Fruit fly (Drosophila melanogaster) whole organism, prepupa: ENCODE results near the gene Sf3b1.

ENCODE experiments used
- Blimp-1 ChIP-seq: fragments of 200-800 bp; sonication (Bioruptor generic); optimal IDR thresholded peaks from 3 replicates; lab custom pipeline; 2017; ENCODE audit warnings: missing biosample characterization, missing genetic modification characterization, mild to moderate bottlenecking, moderate library complexity, missing genetic modification reagents
- CG10631 ChIP-seq: fragments of 200-800 bp; sonication (Bioruptor generic); optimal IDR thresholded peaks from 2 replicates; lab custom pipeline; 2016; ENCODE audit warnings: missing biosample characterization, missing genetic modification characterization
- CG10669 ChIP-seq: fragments of 200-800 bp; sonication (Bioruptor generic); optimal IDR thresholded peaks from 3 replicates; lab custom pipeline; 2018; ENCODE audit warnings: missing biosample characterization, mild to moderate bottlenecking, missing genetic modification characterization, moderate library complexity
- CG11294 ChIP-seq: fragments of 200-800 bp; sonication (Bioruptor generic); IDR thresholded peaks from 2 replicates; pipeline ENCODE4 v1.3.6; 2022; ENCODE audit warnings: missing biosample characterization, missing genetic modification characterization
- CG11762 ChIP-seq: fragments of 200-800 bp; sonication (Bioruptor generic); optimal IDR thresholded peaks from 3 replicates; lab custom pipeline; 2016; ENCODE audit warnings: missing biosample characterization, missing genetic modification characterization; ENCODE audit not compliant: insufficient read depth
- CG15336 ChIP-seq: fragments of 200-800 bp; sonication (Bioruptor generic); IDR thresholded peaks from 2 replicates; pipeline ENCODE4 v1.3.6; 2022; ENCODE audit warnings: missing biosample characterization, missing genetic modification characterization
- CG16779 ChIP-seq: fragments of 200-800 bp; sonication (Bioruptor generic); optimal IDR thresholded peaks from 3 replicates; lab custom pipeline; 2017; ENCODE audit warnings: missing biosample characterization, mild to moderate bottlenecking, missing genetic modification characterization
- CG31627 ChIP-seq: fragments of 200-800 bp; sonication (Bioruptor generic); optimal IDR thresholded peaks from 3 replicates; lab custom pipeline; 2016; ENCODE audit warnings: missing biosample characterization, missing genetic modification characterization
- CG32006 ChIP-seq: fragments of 200-800 bp; sonication (Bioruptor generic); optimal IDR thresholded peaks from 3 replicates; lab custom pipeline; 2017; ENCODE audit warnings: missing biosample characterization, mild to moderate bottlenecking, missing genetic modification characterization
- CG3919 ChIP-seq: fragments of 200-800 bp; sonication (Bioruptor generic); optimal IDR thresholded peaks from 3 replicates; lab custom pipeline; 2016; ENCODE audit warnings: missing biosample characterization, missing genetic modification characterization
- CG4318 ChIP-seq: fragments of 200-800 bp; sonication (Bioruptor generic); optimal IDR thresholded peaks from 3 replicates; lab custom pipeline; 2017; ENCODE audit warnings: missing biosample characterization, mild to moderate bottlenecking, missing genetic modification characterization
- CG6163 ChIP-seq: fragments of 200-800 bp; sonication (Bioruptor generic); IDR thresholded peaks from 3 replicates; pipeline ENCODE4 v1.3.6; 2022; ENCODE audit warnings: missing biosample characterization, missing genetic modification characterization
- CG6276 ChIP-seq: fragments of 200-800 bp; sonication (Bioruptor generic); optimal IDR thresholded peaks from 2 replicates; lab custom pipeline; 2017; ENCODE audit warnings: missing biosample characterization, mild to moderate bottlenecking, missing genetic modification characterization
- CG6792 ChIP-seq: fragments of 200-800 bp; sonication (Bioruptor generic); optimal IDR thresholded peaks from 3 replicates; lab custom pipeline; 2016; ENCODE audit warnings: missing biosample characterization, missing genetic modification characterization
- CG6808 ChIP-seq: fragments of 200-800 bp; sonication (Bioruptor generic); optimal IDR thresholded peaks from 3 replicates; lab custom pipeline; 2017; ENCODE audit warnings: missing biosample characterization, missing genetic modification characterization, mild to moderate bottlenecking, moderate library complexity, missing genetic modification reagents
- CG7368 ChIP-seq: fragments of 200-800 bp; sonication (Bioruptor generic); optimal IDR thresholded peaks from 3 replicates; lab custom pipeline; 2016; ENCODE audit warnings: missing biosample characterization, missing genetic modification characterization
- CG8119 ChIP-seq: fragments of 200-800 bp; sonication (Bioruptor generic); IDR thresholded peaks from 3 replicates; pipeline ENCODE4 v1.3.6; 2022; ENCODE audit warnings: missing biosample characterization, missing genetic modification characterization
- CG8319 ChIP-seq: fragments of 200-800 bp; sonication (Bioruptor generic); optimal IDR thresholded peaks from 3 replicates; lab custom pipeline; 2016; ENCODE audit warnings: missing biosample characterization, missing genetic modification characterization
- CG8632 ChIP-seq: fragments of 200-800 bp; sonication (Bioruptor generic); optimal IDR thresholded peaks from 3 replicates; lab custom pipeline; 2016; ENCODE audit warnings: missing biosample characterization, missing genetic modification characterization
- CG9139 ChIP-seq: fragments of 200-800 bp; sonication (Bioruptor generic); optimal IDR thresholded peaks from 3 replicates; lab custom pipeline; 2017; ENCODE audit warnings: missing biosample characterization, mild to moderate bottlenecking, missing genetic modification characterization
- Eip78C ChIP-seq: fragments of 200-800 bp; sonication (Bioruptor generic); peaks from one replicate; lab custom pipeline; 2016; ENCODE audit warnings: missing biosample characterization, missing genetic modification characterization
- Eip93F ChIP-seq: fragments of 200-800 bp; sonication (Bioruptor generic); optimal IDR thresholded peaks from 2 replicates; lab custom pipeline; 2016; ENCODE audit warnings: missing biosample characterization, mild to moderate bottlenecking, missing genetic modification characterization
- Ets21C ChIP-seq: fragments of 200-800 bp; sonication (Bioruptor generic); optimal IDR thresholded peaks from 3 replicates; lab custom pipeline; 2016; ENCODE audit warnings: missing biosample characterization, missing genetic modification characterization
- Gug ChIP-seq: fragments of 200-800 bp; sonication (Bioruptor generic); IDR thresholded peaks from 2 replicates; pipeline ENCODE4 v1.3.6; 2022; ENCODE audit warnings: missing biosample characterization, missing genetic modification characterization
- Hr38 ChIP-seq: sonication (Bioruptor generic); optimal IDR thresholded peaks from 2 replicates; lab custom pipeline; 2016; ENCODE audit warnings: missing biosample characterization, missing genetic modification characterization
- Hr39 ChIP-seq: fragments of 200-800 bp; sonication (Bioruptor generic); optimal IDR thresholded peaks from 2 replicates; lab custom pipeline; 2016; ENCODE audit warnings: missing biosample characterization, missing genetic modification characterization
- Hr4 ChIP-seq: fragments of 200-800 bp; sonication (Bioruptor generic); optimal IDR thresholded peaks from 3 replicates; lab custom pipeline; 2016; ENCODE audit warnings: missing biosample characterization, missing genetic modification characterization
- Lpt ChIP-seq: fragments of 200-800 bp; sonication (Bioruptor generic); optimal IDR thresholded peaks from 3 replicates; lab custom pipeline; 2016; ENCODE audit warnings: missing biosample characterization, missing genetic modification characterization
- Met ChIP-seq: fragments of 200-800 bp; sonication (Bioruptor generic); optimal IDR thresholded peaks from 3 replicates; lab custom pipeline; 2016; ENCODE audit warnings: missing biosample characterization, missing genetic modification characterization
- OdsH ChIP-seq: fragments of 200-800 bp; sonication (Bioruptor generic); optimal IDR thresholded peaks from 3 replicates; lab custom pipeline; 2016; ENCODE audit warnings: missing biosample characterization, missing genetic modification characterization
- Smox ChIP-seq: fragments of 200-800 bp; sonication (Bioruptor generic); optimal IDR thresholded peaks from 3 replicates; lab custom pipeline; 2016; ENCODE audit warnings: missing biosample characterization, missing genetic modification characterization
- Sox102F ChIP-seq: fragments of 200-800 bp; sonication (Bioruptor generic); optimal IDR thresholded peaks from 2 replicates; lab custom pipeline; 2016; ENCODE audit warnings: missing biosample characterization, mild to moderate bottlenecking, missing genetic modification characterization
- Sox14 ChIP-seq: fragments of 200-800 bp; sonication (Bioruptor generic); optimal IDR thresholded peaks from 3 replicates; lab custom pipeline; 2016; ENCODE audit warnings: missing biosample characterization, missing genetic modification characterization
- achi ChIP-seq: fragments of 200-800 bp; sonication (Bioruptor generic); optimal IDR thresholded peaks from 3 replicates; lab custom pipeline; 2016; ENCODE audit warnings: missing biosample characterization, missing genetic modification characterization
- acj6 ChIP-seq: fragments of 200-800 bp; sonication (Bioruptor generic); optimal IDR thresholded peaks from 3 replicates; lab custom pipeline; 2016; ENCODE audit warnings: missing biosample characterization, missing genetic modification characterization
- cyc ChIP-seq: fragments of 200-800 bp; sonication (Bioruptor generic); optimal IDR thresholded peaks from 3 replicates; lab custom pipeline; 2016; ENCODE audit warnings: missing biosample characterization, missing genetic modification characterization
- dac ChIP-seq: fragments of 200-800 bp; sonication (Bioruptor generic); optimal IDR thresholded peaks from 2 replicates; lab custom pipeline; 2017; ENCODE audit warnings: missing biosample characterization, mild to moderate bottlenecking, missing genetic modification characterization
- dsx ChIP-seq: fragments of 200-800 bp; optimal IDR thresholded peaks from 3 replicates; lab custom pipeline; 2019; ENCODE audit warnings: missing biosample characterization, mild to moderate bottlenecking, missing genetic modification characterization, moderate library complexity; ENCODE audit not compliant: poor library complexity, severe bottlenecking
- eg ChIP-seq: fragments of 200-800 bp; sonication (Bioruptor generic); IDR thresholded peaks from 3 replicates; pipeline ENCODE4 v1.3.6; 2022; ENCODE audit warnings: missing biosample characterization, missing genetic modification characterization
- esn ChIP-seq: fragments of 200-800 bp; sonication (Bioruptor generic); optimal IDR thresholded peaks from 2 replicates; lab custom pipeline; 2016; ENCODE audit warnings: missing biosample characterization, mild to moderate bottlenecking, missing genetic modification characterization, moderate library complexity
- fd59A ChIP-seq: fragments of 200-800 bp; sonication (Bioruptor generic); optimal IDR thresholded peaks from 2 replicates; lab custom pipeline; 2017; ENCODE audit warnings: missing biosample characterization, mild to moderate bottlenecking, missing genetic modification characterization, missing genetic modification reagents
- fd85E ChIP-seq: fragments of 200-800 bp; sonication (Bioruptor generic); optimal IDR thresholded peaks from 3 replicates; lab custom pipeline; 2016; ENCODE audit warnings: missing biosample characterization, missing genetic modification characterization
- lz ChIP-seq: fragments of 200-800 bp; sonication (Bioruptor generic); optimal IDR thresholded peaks from 3 replicates; lab custom pipeline; 2016; ENCODE audit warnings: missing biosample characterization, missing genetic modification characterization
- net ChIP-seq: fragments of 200-800 bp; sonication (Bioruptor generic); optimal IDR thresholded peaks from 3 replicates; lab custom pipeline; 2016; ENCODE audit warnings: missing biosample characterization, missing genetic modification characterization
- pdm3 ChIP-seq: fragments of 200-800 bp; sonication (Bioruptor generic); optimal IDR thresholded peaks from 3 replicates; lab custom pipeline; 2016; ENCODE audit warnings: missing biosample characterization, missing genetic modification characterization
- salr ChIP-seq, 2 experiments: fragments of 200-800 bp; sonication (Bioruptor generic); optimal IDR thresholded peaks; 3 replicates each; lab custom pipeline; 2016 to 2018; ENCODE audit warnings: missing biosample characterization in 2 of 2, missing genetic modification characterization in 2 of 2, mild to moderate bottlenecking in 1 of 2
- spab ChIP-seq: fragments of 200-800 bp; sonication (Bioruptor generic); optimal IDR thresholded peaks from 2 replicates; lab custom pipeline; 2017; ENCODE audit warnings: missing biosample characterization, mild to moderate bottlenecking, missing genetic modification characterization, missing genetic modification reagents
- ss ChIP-seq, 2 experiments: fragments of 200-800 bp; sonication (Bioruptor generic); optimal IDR thresholded peaks; 2 replicates in 1 of 2; 3 replicates in 1 of 2; lab custom pipeline; 2017 to 2018; ENCODE audit warnings: mild to moderate bottlenecking in 2 of 2, missing biosample characterization in 2 of 2, missing genetic modification characterization in 2 of 2, moderate library complexity in 1 of 2
- svp ChIP-seq: fragments of 200-800 bp; sonication (Bioruptor generic); peaks from one replicate; lab custom pipeline; 2016; ENCODE audit warnings: missing biosample characterization, missing genetic modification characterization

The Sf3b1 gene

dm6 chr2L:604060-604459 lies 35.9 kb downstream of the Sf3b1 start:
- TF ChIP-seq CG6276 (GFP tag; lab: Kevin White, UChicago) (peak; percentile 78), Ets21C (no peak), esn (GFP tag; lab: Kevin White, UChicago) (peak; percentile 9), CG4318 (GFP tag; lab: Kevin White, UChicago) (peak; percentile 56), acj6 (GFP tag; lab: Kevin White, UChicago) (no peak), Eip78C (GFP tag; lab: Kevin White, UChicago) (peak; percentile 75), CG3919 (GFP tag; lab: Kevin White, UChicago) (peak; percentile 32), Hr39 (GFP tag; lab: Kevin White, UChicago) (peak; percentile 23), Hr4 (peak; percentile 82), dac (GFP tag; lab: Kevin White, UChicago) (peak; percentile 57), CG10631 (GFP tag; lab: Kevin White, UChicago) (peak; percentile 29), OdsH (GFP tag; lab: Kevin White, UChicago) (peak; percentile 49), Lpt (GFP tag; lab: Kevin White, UChicago) (peak; percentile 46), CG16779 (tag; lab: Kevin White, UChicago) (no peak), CG7368 (GFP tag; lab: Kevin White, UChicago) (no peak), Blimp-1 (no peak), CG11762 (GFP tag; lab: Kevin White, UChicago) (peak; percentile 16), CG8119 (GFP tag; lab: Robert Waterston, UW) (peak; percentile 79), net (GFP tag; lab: Kevin White, UChicago) (peak; percentile 42), spab (GFP tag; lab: Kevin White, UChicago) (no peak), Met (GFP tag; lab: Kevin White, UChicago) (peak; percentile 11), Gug (GFP tag; lab: Robert Waterston, UW) (peak; percentile 74), CG6163 (peak; percentile 74), Smox (GFP tag; lab: Kevin White, UChicago) (no peak), lz (GFP tag; lab: Kevin White, UChicago) (no peak), pdm3 (GFP tag; lab: Kevin White, UChicago) (peak; percentile 37), CG10669 (GFP tag; lab: Kevin White, UChicago) (peak; percentile 47), svp (GFP tag; lab: Kevin White, UChicago) (peak; percentile 66), CG15336 (peak; percentile 75), achi (GFP tag; lab: Kevin White, UChicago) (peak; percentile 38), eg (GFP tag; lab: Robert Waterston, UW) (peak; percentile 88), CG32006 (peak; percentile 81), Sox14 (GFP tag; lab: Kevin White, UChicago) (peak; percentile 23), CG6808 (no peak), CG11294 (GFP tag; lab: Robert Waterston, UW) (peak; percentile 73), Sox102F (GFP tag; lab: Kevin White, UChicago) (no peak), salr (GFP tag; optimal IDR thresholded peaks at IDR 0.05; lab: Kevin White, UChicago) (peak in 1 of 2 experiments; percentile 21), fd85E (GFP tag; lab: Kevin White, UChicago) (no peak), CG31627 (GFP tag; lab: Kevin White, UChicago) (no peak)
- TF ChIP-seq, all 60 proteins: peak for 27

DNA sequence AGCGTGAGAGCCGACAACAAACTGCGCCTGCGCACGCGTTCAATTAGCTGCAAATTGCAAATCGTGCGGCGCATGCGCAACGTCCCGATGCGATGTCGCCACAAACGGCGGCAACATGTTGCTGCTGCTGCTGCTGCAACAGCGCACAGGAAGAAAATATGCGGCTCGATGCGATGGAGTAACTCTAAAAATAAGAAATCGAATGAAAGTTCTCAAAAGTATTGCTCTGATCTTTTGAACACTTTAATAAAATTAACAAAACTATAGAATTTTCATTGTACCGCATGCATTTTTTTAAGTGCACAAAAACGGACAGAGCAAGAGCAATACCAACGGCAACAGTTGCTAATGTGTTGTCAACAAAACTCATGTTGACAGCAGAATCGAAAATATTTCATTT lies 38.0 kb downstream of the Sf3b1 start:
- peak; percentile 84 for TF ChIP-seq Sox14 (GFP tag; lab: Kevin White, UChicago)
- peak; percentile 52 for TF ChIP-seq CG8319 (GFP tag; lab: Kevin White, UChicago)
- TF ChIP-seq CG10631 (GFP tag; lab: Kevin White, UChicago): peak; percentile 71
- peak; percentile 84 for TF ChIP-seq pdm3 (GFP tag; lab: Kevin White, UChicago)
- peak; percentile 86 for TF ChIP-seq svp (GFP tag; lab: Kevin White, UChicago)
- TF ChIP-seq Hr38 (GFP tag; lab: Kevin White, UChicago): no peak
- no peak for TF ChIP-seq Eip93F (GFP tag; lab: Kevin White, UChicago)
- peak; percentile 10 to 73 for TF ChIP-seq salr (GFP tag; optimal IDR thresholded peaks at IDR 0.05; lab: Kevin White, UChicago)
- peak; percentile 44 for TF ChIP-seq CG8632 (GFP tag; lab: Kevin White, UChicago)
- TF ChIP-seq Met (GFP tag; lab: Kevin White, UChicago): peak; percentile 80
- TF ChIP-seq Lpt (GFP tag; lab: Kevin White, UChicago): peak; percentile 64
- peak; percentile 75 for TF ChIP-seq Hr39 (GFP tag; lab: Kevin White, UChicago)
- peak; percentile 91 for TF ChIP-seq Hr4
- TF ChIP-seq CG15336: peak; percentile 94
- peak; percentile 60 for TF ChIP-seq cyc (GFP tag; lab: Kevin White, UChicago)
- TF ChIP-seq ss (GFP tag; optimal IDR thresholded peaks at IDR 0.05; lab: Kevin White, UChicago): peak in 1 of 2 experiments; percentile 18
- peak; percentile 69 for TF ChIP-seq CG6792 (GFP tag; lab: Kevin White, UChicago)
- TF ChIP-seq CG9139 (GFP tag; lab: Kevin White, UChicago): no peak
- TF ChIP-seq fd85E (GFP tag; lab: Kevin White, UChicago): no peak
- TF ChIP-seq CG6276 (GFP tag; lab: Kevin White, UChicago): peak; percentile 86
- peak; percentile 35 for TF ChIP-seq dsx (GFP tag; lab: Kevin White, UChicago)
- peak; percentile 94 for TF ChIP-seq eg (GFP tag; lab: Robert Waterston, UW)
- TF ChIP-seq fd59A (GFP tag; lab: Kevin White, UChicago): peak; percentile 59
- peak; percentile 74 for TF ChIP-seq CG31627 (GFP tag; lab: Kevin White, UChicago)
- peak; percentile 78 for TF ChIP-seq Gug (GFP tag; lab: Robert Waterston, UW)
